Worm (Caenorhabditis elegans) whole organism, L1 larva: ENCODE data around the gene srm-1.

Experiments
- egl-27 ChIP-seq, 2 experiments: fragments of 150-350 bp in 1 of 2; sonication (generic microtip); optimal IDR thresholded peaks; 3 replicates each; lab custom pipeline; 2017 to 2018; ENCODE audit warnings: missing biosample characterization in 2 of 2, missing genetic modification characterization in 2 of 2, missing genetic modification reagents in 2 of 2
- skn-1 ChIP-seq: fragments of 150-350 bp; optimal IDR thresholded peaks from 2 replicates; lab custom pipeline; 2014; ENCODE audit warnings: missing biosample characterization, missing genetic modification characterization

- no peak for TF ChIP-seq skn-1 (tag; lab: Kevin White, UChicago)
- TF ChIP-seq egl-27 (tag; optimal IDR thresholded peaks at IDR 0.05; lab: Kevin White, UChicago): no peak
These were observed 20.3 kb upstream of the srm-1 start, which contains the start of gene str-162 for ce11 chrIV:4992089-4992488.
